Worm (Caenorhabditis elegans): ENCODE measurements around the gene clec-168.

- TF ChIP-seq bed-3 (GFP tag; optimal IDR thresholded peaks at IDR 0.05): no peak
- no peak for TF ChIP-seq snpc-4 (tag; optimal IDR thresholded peaks at IDR 0.05)
- TF ChIP-seq pha-4 (tag; optimal IDR thresholded peaks at IDR 0.05): no peak
- TF ChIP-seq sptf-1 (tag; optimal IDR thresholded peaks at IDR 0.05): no peak
- no peak for TF ChIP-seq nhr-28 (tag; optimal IDR thresholded peaks at IDR 0.05)
- TF ChIP-seq unc-120 (tag; optimal IDR thresholded peaks at IDR 0.05; ENCODE audit: poor library complexity, severe bottlenecking): no peak
- TF ChIP-seq unc-39 (tag; optimal IDR thresholded peaks at IDR 0.05): no peak
- no peak for TF ChIP-seq nhr-237 (tag; optimal IDR thresholded peaks at IDR 0.05)
- no peak for TF ChIP-seq ztf-11 (tag; optimal IDR thresholded peaks at IDR 0.05)
- TF ChIP-seq ces-1 (GFP tag; optimal IDR thresholded peaks at IDR 0.05): no peak
- no peak for TF ChIP-seq nhr-12 (tag; optimal IDR thresholded peaks at IDR 0.05)
- no peak for TF ChIP-seq elt-3 (tag; optimal IDR thresholded peaks at IDR 0.05)
These were observed 47.4 kb upstream of the clec-168 start for ce11 chrIV:1209320-1209719.
